Fruit fly (Drosophila melanogaster) whole organism, wandering third instar larva: ENCODE data around the gene Ptx1.

Experiments used
- CG32264 ChIP-seq: fragments of 200-800 bp; sonication (Bioruptor generic); optimal IDR thresholded peaks from 2 replicates; lab custom pipeline; 2016; ENCODE audit warnings: missing biosample characterization, missing genetic modification characterization
- Dif ChIP-seq: fragments of 200-275, 200-300 bp; sonication (Bioruptor generic); optimal IDR thresholded peaks from 2 replicates; lab custom pipeline; 2018; ENCODE audit warnings: missing biosample characterization, missing genetic modification characterization; ENCODE audit not compliant: partially characterized antibody
- GATAd ChIP-seq: sonication (Bioruptor generic); optimal IDR thresholded peaks from 2 replicates; lab custom pipeline; 2016; ENCODE audit warnings: missing biosample characterization, missing genetic modification characterization
- OdsH ChIP-seq: fragments of 200-800 bp; sonication (Bioruptor generic); optimal IDR thresholded peaks from 2 replicates; lab custom pipeline; 2016; ENCODE audit warnings: missing biosample characterization, mild to moderate bottlenecking, missing genetic modification characterization
- brk ChIP-seq: fragments of 200-800 bp; sonication (Bioruptor generic); optimal IDR thresholded peaks from 2 replicates; lab custom pipeline; 2016; ENCODE audit warnings: missing biosample characterization, mild to moderate bottlenecking, missing genetic modification characterization
- dmrt93B ChIP-seq: fragments of 200-800 bp; sonication (Bioruptor generic); optimal IDR thresholded peaks from 2 replicates; lab custom pipeline; 2018; ENCODE audit warnings: missing biosample characterization, mild to moderate bottlenecking, missing genetic modification characterization
- fru ChIP-seq: fragments of 200-800 bp; sonication (Bioruptor generic); optimal IDR thresholded peaks from 3 replicates; lab custom pipeline; 2016; ENCODE audit warnings: missing biosample characterization, mild to moderate bottlenecking, missing genetic modification characterization
- h ChIP-seq: fragments of 200-800 bp; sonication (Bioruptor generic); optimal IDR thresholded peaks from 3 replicates; lab custom pipeline; 2016; ENCODE audit warnings: missing biosample characterization, mild to moderate bottlenecking, missing genetic modification characterization
- lola ChIP-seq: fragments of >200 bp; optimal IDR thresholded peaks from 2 replicates; lab custom pipeline; 2017; ENCODE audit warnings: missing biosample characterization, missing genetic modification characterization
- pan ChIP-seq: fragments of >200 bp; optimal IDR thresholded peaks from 2 replicates; lab custom pipeline; 2017
- psq ChIP-seq: fragments of 200-800 bp; sonication (Bioruptor generic); optimal IDR thresholded peaks from 3 replicates; lab custom pipeline; 2017; ENCODE audit warnings: missing biosample characterization, mild to moderate bottlenecking, missing genetic modification characterization, moderate library complexity
- sv ChIP-seq: fragments of 200-800 bp; sonication (Bioruptor generic); optimal IDR thresholded peaks from 3 replicates; lab custom pipeline; 2016; ENCODE audit warnings: missing biosample characterization, missing genetic modification characterization
- tai ChIP-seq: sonication (Bioruptor generic); optimal IDR thresholded peaks from 2 replicates; lab custom pipeline; 2016; ENCODE audit warnings: missing biosample characterization, missing genetic modification characterization
- usp ChIP-seq: fragments of >200 bp; optimal IDR thresholded peaks from 2 replicates; lab custom pipeline; 2017; ENCODE audit warnings: missing biosample characterization, missing genetic modification characterization

- TF ChIP-seq dmrt93B (GFP tag; lab: Kevin White, UChicago), result no peak
- TF ChIP-seq psq (GFP tag; lab: Kevin White, UChicago), result no peak
- TF ChIP-seq pan (lab: Kevin White, UChicago), result no peak
- no peak for TF ChIP-seq Dif (GFP tag; lab: Kevin White, UChicago)
- no peak for TF ChIP-seq fru (GFP tag; lab: Kevin White, UChicago)
- no peak for TF ChIP-seq lola (GFP tag; lab: Kevin White, UChicago)
- no peak for TF ChIP-seq GATAd (GFP tag; lab: Kevin White, UChicago)
- no peak for TF ChIP-seq brk (GFP tag; lab: Kevin White, UChicago)
- no peak for TF ChIP-seq usp
- TF ChIP-seq CG32264 (GFP tag; lab: Kevin White, UChicago), result no peak
- no peak for TF ChIP-seq h (GFP tag; lab: Kevin White, UChicago)
- TF ChIP-seq tai (GFP tag; lab: Kevin White, UChicago), result no peak
- TF ChIP-seq sv (GFP tag; lab: Kevin White, UChicago), result no peak
- TF ChIP-seq OdsH (GFP tag; lab: Kevin White, UChicago), result no peak
Measured at dm6 chr3R:30964220-30964619, 51.7 kb downstream of the Ptx1 start, which contains the start of gene Ctr1C.
